Worm (Caenorhabditis elegans): ENCODE measurements around the gene C35C5.10.
A peak's percentile ranks its signal among the peaks of the same experiment; 100 is the strongest.

Gene C35C5.10

DNA sequence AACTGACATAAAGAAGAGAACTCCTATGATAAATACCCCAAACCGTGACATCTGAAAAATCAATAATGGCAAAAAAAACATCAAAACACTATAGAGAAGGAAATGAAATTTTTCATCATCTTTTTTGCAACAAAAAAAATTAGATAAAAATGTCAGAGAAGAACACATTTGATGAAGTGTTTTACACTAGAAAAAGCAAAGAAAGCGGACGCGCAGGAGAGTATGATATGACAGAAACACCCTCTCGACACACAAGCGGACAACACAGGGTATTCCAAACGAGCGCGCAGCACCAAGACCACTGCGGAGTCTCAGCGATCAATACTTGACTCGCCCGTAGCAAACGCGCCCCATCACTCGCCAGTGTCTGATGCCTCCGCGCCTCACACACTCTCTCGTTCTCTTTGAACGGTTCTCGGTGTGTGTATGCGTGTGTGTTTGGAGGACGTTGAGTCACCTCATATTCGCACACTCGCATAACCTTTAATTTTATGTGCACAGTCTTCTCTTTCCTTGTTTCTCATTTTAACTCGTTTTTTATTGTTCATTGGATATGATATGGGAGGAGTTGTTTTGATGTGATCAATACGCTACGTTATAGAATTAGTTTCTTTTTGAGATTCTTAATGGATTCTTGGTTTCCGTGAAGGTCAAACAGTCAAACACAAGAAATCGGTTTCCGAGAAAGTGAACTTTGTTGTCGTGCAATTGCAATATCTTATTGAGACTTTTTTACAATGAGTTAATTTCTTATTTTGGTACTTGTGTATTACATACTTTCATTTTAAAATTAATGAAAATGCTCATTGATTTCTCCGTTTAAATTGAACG lies 9.4 kb upstream of the C35C5.10 start, which contains the start of gene selt-1.1 (continued):
- TF ChIP-seq tbx-9 (tag; optimal IDR thresholded peaks at IDR 0.05; ENCODE audit: borderline replicate concordance) (no peak), let-607 (tag; optimal IDR thresholded peaks at IDR 0.05) (peak; percentile 43 to 68), F33H1.4 (GFP tag; IDR thresholded peaks at IDR 0.05) (no peak), rec-8 (tag; optimal IDR thresholded peaks at IDR 0.05) (no peak), tlf-1 (GFP tag; optimal IDR thresholded peaks at IDR 0.05) (no peak), dpff-1 (tag; optimal IDR thresholded peaks at IDR 0.05) (no peak), ceh-79 (tag; optimal IDR thresholded peaks at IDR 0.05) (no peak), hrde-1 (tag; optimal IDR thresholded peaks at IDR 0.05; ENCODE audit: borderline replicate concordance) (no peak), K12H6.12 (tag; optimal IDR thresholded peaks at IDR 0.05) (peak; percentile 14), nhr-80 (tag; optimal IDR thresholded peaks at IDR 0.05) (peak; percentile 98), ztf-26 (tag; optimal IDR thresholded peaks at IDR 0.05) (peak; percentile 42), K11D2.4 (GFP tag; IDR thresholded peaks at IDR 0.05) (no peak), snpc-3.4 (tag; optimal IDR thresholded peaks at IDR 0.05) (no peak), F10E7.11 (tag; optimal IDR thresholded peaks at IDR 0.05) (no peak), ceh-58 (GFP tag; IDR thresholded peaks at IDR 0.05) (no peak), lin-35 (GFP tag; optimal IDR thresholded peaks at IDR 0.05) (no peak), C06A6.2 (GFP tag; conservative IDR thresholded peaks at IDR 0.05) (no peak), die-1 (tag; optimal IDR thresholded peaks at IDR 0.05) (no peak), mel-28 (tag; optimal IDR thresholded peaks at IDR 0.05; ENCODE audit: borderline replicate concordance) (no peak), somi-1 (GFP tag; optimal IDR thresholded peaks at IDR 0.05) (no peak), pbrm-1 (GFP tag; IDR thresholded peaks at IDR 0.05) (peak; percentile 32; the same call in 1 of the 2 replicates), D2030.7 (GFP tag; IDR thresholded peaks at IDR 0.05) (no peak), bed-1 (GFP tag; IDR thresholded peaks at IDR 0.05) (no peak), Y56A3A.18 (GFP tag; IDR thresholded peaks at IDR 0.05) (0 out of 2 replicates have a peak, but pooled peaks have one; percentile 27), Y95B8A.8 (GFP tag; IDR thresholded peaks at IDR 0.05) (no peak), pha-4 (tag; optimal IDR thresholded peaks at IDR 0.05) (no peak), madf-8 (GFP tag; conservative IDR thresholded peaks at IDR 0.05) (no peak), F23B12.7 (tag; optimal IDR thresholded peaks at IDR 0.05; ENCODE audit: insufficient read depth) (peak; percentile 5), zfh-2 (GFP tag; conservative IDR thresholded peaks at IDR 0.05) (no peak), T26A5.8 (tag; optimal IDR thresholded peaks at IDR 0.05) (no peak), lsl-1 (GFP tag; optimal IDR thresholded peaks at IDR 0.05) (no peak), unc-62 (GFP tag; optimal IDR thresholded peaks at IDR 0.05) (peak; percentile 26), ztf-25 (GFP tag; IDR thresholded peaks at IDR 0.05) (no peak), let-526 (GFP tag; IDR thresholded peaks at IDR 0.05) (no peak), madf-3 (GFP tag; IDR thresholded peaks at IDR 0.05) (no peak), lag-1 (GFP tag; IDR thresholded peaks at IDR 0.05) (no peak), F49E8.2 (tag; optimal IDR thresholded peaks at IDR 0.05; ENCODE audit: insufficient read depth) (no peak), mcd-1 (GFP tag; IDR thresholded peaks at IDR 0.05) (no peak; the same call in 1 of the 2 replicates), ztf-28 (GFP tag; IDR thresholded peaks at IDR 0.05) (no peak), F52B5.7 (tag; optimal IDR thresholded peaks at IDR 0.05) (no peak), Y53F4B.3 (GFP tag; IDR thresholded peaks at IDR 0.05) (no peak), hmg-20 (GFP tag; IDR thresholded peaks at IDR 0.05) (no peak), nfyb-1 (GFP tag; IDR thresholded peaks at IDR 0.05) (0 out of 2 replicates have a peak, but pooled peaks have one; percentile 21), F37B4.10 (GFP tag; IDR thresholded peaks at IDR 0.05) (no peak), nhr-120 (GFP tag; IDR thresholded peaks at IDR 0.05) (no peak), aptf-3 (GFP tag; IDR thresholded peaks at IDR 0.05) (no peak), Y79H2A.3 (GFP tag; conservative IDR thresholded peaks at IDR 0.05) (no peak)

Data from whole organism, young adult.